Worm (Caenorhabditis elegans): ENCODE measurements around the gene baz-2.
A peak's percentile ranks its signal among the peaks of the same experiment; 100 is the strongest.

DNA sequence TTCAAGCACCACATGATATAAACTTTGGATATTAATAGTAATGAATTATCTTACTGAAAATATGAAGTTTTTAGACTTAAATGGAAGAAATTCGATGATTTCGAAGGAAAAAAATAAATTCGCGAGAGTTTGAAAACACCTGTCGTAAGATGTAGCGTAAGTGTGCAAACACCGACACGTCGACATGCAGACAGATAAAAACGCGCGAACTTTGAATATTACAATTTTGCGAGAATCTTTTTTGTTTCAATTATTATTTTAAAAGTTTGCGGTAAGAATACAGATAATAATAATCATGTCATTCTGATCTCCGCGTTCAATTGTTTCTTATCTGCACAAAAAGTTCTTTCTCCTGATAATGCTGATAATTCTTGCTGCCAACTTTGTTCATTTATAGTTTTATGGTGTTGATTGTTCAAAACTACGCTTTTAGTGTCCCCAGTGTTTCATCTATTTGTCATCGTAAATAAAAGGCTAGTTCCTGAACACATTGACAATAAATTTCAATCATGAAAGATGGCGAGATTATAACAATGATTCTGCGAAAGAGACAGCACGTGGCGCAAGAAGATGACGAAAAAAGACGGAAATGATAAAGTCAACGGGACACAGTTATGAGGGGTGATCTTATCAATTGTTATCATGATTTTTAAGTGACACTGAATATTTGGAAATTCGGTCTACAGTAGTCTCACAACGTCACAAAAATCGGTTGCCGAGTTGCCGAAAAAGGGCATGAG is 11.8 kb downstream of the baz-2 start:
- TF ChIP-seq blmp-1 (tag; optimal IDR thresholded peaks at IDR 0.05): peak; percentile 60
- no peak for TF ChIP-seq efl-3 (GFP tag; optimal IDR thresholded peaks at IDR 0.05)
- TF ChIP-seq lin-14 (GFP tag; optimal IDR thresholded peaks at IDR 0.05): peak; percentile 74
- TF ChIP-seq aha-1 (tag; optimal IDR thresholded peaks at IDR 0.05): no peak
- peak; percentile 27 for TF ChIP-seq ztf-4 (tag; optimal IDR thresholded peaks at IDR 0.05)
- no peak for TF ChIP-seq unc-62 (GFP tag; optimal IDR thresholded peaks at IDR 0.05)
- TF ChIP-seq elt-3 (tag; optimal IDR thresholded peaks at IDR 0.05): peak in 5 of 6 experiments; percentile 40 to 83 (median 64)
- no peak for TF ChIP-seq nhr-76 (tag; optimal IDR thresholded peaks at IDR 0.05)

Measured in whole organism, L1 larva.